Fruit fly (Drosophila melanogaster) whole organism, embryonic: ENCODE data around the gene CG12301.
A peak's percentile ranks its signal among the peaks of the same experiment; 100 is the strongest.

Experiments used
- Aef1 ChIP-seq: fragments of 200-800 bp; sonication (Bioruptor generic); IDR thresholded peaks from 3 replicates; pipeline ENCODE4 v1.3.6; 2022; ENCODE audit warnings: missing biosample characterization, missing genetic modification characterization
- C15 ChIP-seq: fragments of 200-800 bp; sonication (Bioruptor generic); IDR thresholded peaks from 3 replicates; pipeline ENCODE4 v1.3.6; 2022; ENCODE audit warnings: missing biosample characterization, missing genetic modification characterization
- CG10267 ChIP-seq: fragments of 200-800 bp; sonication (Bioruptor generic); optimal IDR thresholded peaks from 2 replicates; lab custom pipeline; 2018; ENCODE audit warnings: missing biosample characterization, mild to moderate bottlenecking, missing genetic modification characterization, moderate library complexity
- CG11696 ChIP-seq: fragments of 200-800 bp; sonication (Bioruptor generic); IDR thresholded peaks from 2 replicates; pipeline ENCODE4 v1.3.6; 2022; ENCODE audit warnings: missing biosample characterization, missing genetic modification characterization
- CG12219 ChIP-seq: fragments of 200-800 bp; sonication (Bioruptor generic); optimal IDR thresholded peaks from 3 replicates; lab custom pipeline; 2018; ENCODE audit warnings: missing biosample characterization, mild to moderate bottlenecking, missing genetic modification characterization
- CG13424 ChIP-seq: fragments of 200-800 bp; sonication (Bioruptor generic); optimal IDR thresholded peaks from 2 replicates; lab custom pipeline; 2019; ENCODE audit warnings: missing biosample characterization, mild to moderate bottlenecking, missing genetic modification characterization, moderate library complexity
- CG14050 ChIP-seq: fragments of 200-800 bp; sonication (Bioruptor generic); IDR thresholded peaks from 3 replicates; pipeline ENCODE4 v1.3.6; 2022; ENCODE audit warnings: missing biosample characterization, missing genetic modification characterization
- CG14667 ChIP-seq: fragments of 200-800 bp; sonication (Bioruptor generic); IDR thresholded peaks from 2 replicates; pipeline ENCODE4 v1.3.6; 2022; ENCODE audit warnings: missing biosample characterization, missing genetic modification characterization
- CG1529 ChIP-seq: fragments of 200-800 bp; sonication (Bioruptor generic); optimal IDR thresholded peaks from 3 replicates; lab custom pipeline; 2018; ENCODE audit warnings: missing biosample characterization, missing genetic modification characterization
- CG15514 ChIP-seq: fragments of 200-800 bp; sonication (Bioruptor generic); optimal IDR thresholded peaks from 3 replicates; lab custom pipeline; 2017; ENCODE audit warnings: missing biosample characterization, missing genetic modification characterization, mild to moderate bottlenecking, moderate library complexity, missing genetic modification reagents
- CG1647 ChIP-seq: fragments of 200-800 bp; sonication (Bioruptor generic); optimal IDR thresholded peaks from 3 replicates; lab custom pipeline; 2016; ENCODE audit warnings: missing biosample characterization, missing genetic modification characterization
- CG16815 ChIP-seq: fragments of 200-800 bp; sonication (Bioruptor generic); optimal IDR thresholded peaks from 3 replicates; lab custom pipeline; 2017; ENCODE audit warnings: missing biosample characterization, mild to moderate bottlenecking, missing genetic modification characterization
- CG16863 ChIP-seq: fragments of 200-800 bp; sonication (Bioruptor generic); optimal IDR thresholded peaks from 3 replicates; lab custom pipeline; 2016; ENCODE audit warnings: missing biosample characterization, missing genetic modification characterization
- CG17186 ChIP-seq: fragments of 200-800 bp; sonication (Bioruptor generic); optimal IDR thresholded peaks from 3 replicates; lab custom pipeline; 2017; ENCODE audit warnings: missing biosample characterization, missing genetic modification reagents, missing genetic modification characterization
- CG17568 ChIP-seq: fragments of 200-800 bp; sonication (Bioruptor generic); optimal IDR thresholded peaks from 2 replicates; lab custom pipeline; 2018; ENCODE audit warnings: missing biosample characterization, mild to moderate bottlenecking, missing genetic modification characterization, moderate library complexity
- CG2712 ChIP-seq: fragments of 200-800 bp; optimal IDR thresholded peaks from 3 replicates; lab custom pipeline; 2019; ENCODE audit warnings: missing biosample characterization, mild to moderate bottlenecking, missing genetic modification characterization, moderate library complexity
- CG31365 ChIP-seq: fragments of 200-800 bp; sonication (Bioruptor generic); optimal IDR thresholded peaks from 2 replicates; lab custom pipeline; 2018; ENCODE audit warnings: missing biosample characterization, mild to moderate bottlenecking, missing genetic modification characterization
- CG6272 ChIP-seq: fragments of 200-800 bp; sonication (Bioruptor generic); IDR thresholded peaks from 2 replicates; pipeline ENCODE4 v1.3.6; 2022; ENCODE audit warnings: missing biosample characterization, missing genetic modification characterization
- CG7556 ChIP-seq: fragments of 200-800 bp; sonication (Bioruptor generic); optimal IDR thresholded peaks from 2 replicates; lab custom pipeline; 2017; ENCODE audit warnings: missing biosample characterization, mild to moderate bottlenecking, missing genetic modification characterization
- CG8281 ChIP-seq: fragments of 200-800 bp; sonication (Bioruptor generic); optimal IDR thresholded peaks from 2 replicates; lab custom pipeline; 2018; ENCODE audit warnings: missing biosample characterization, mild to moderate bottlenecking, missing genetic modification characterization, moderate library complexity
- CG8765 ChIP-seq: fragments of 200-800 bp; sonication (Bioruptor generic); IDR thresholded peaks from 2 replicates; pipeline ENCODE4 v1.3.6; 2022; ENCODE audit warnings: missing biosample characterization, missing genetic modification characterization
- CG8944 ChIP-seq: fragments of 200-800 bp; sonication (Bioruptor generic); optimal IDR thresholded peaks from 3 replicates; lab custom pipeline; 2016; ENCODE audit warnings: missing biosample characterization, missing genetic modification characterization
- Chrac-16 ChIP-seq: fragments of 200-800 bp; sonication (Bioruptor generic); optimal IDR thresholded peaks from 3 replicates; lab custom pipeline; 2016; ENCODE audit warnings: missing biosample characterization, missing genetic modification characterization
- D19B ChIP-seq: fragments of 200-800 bp; sonication (Bioruptor generic); optimal IDR thresholded peaks from 2 replicates; lab custom pipeline; 2017; ENCODE audit warnings: missing biosample characterization, mild to moderate bottlenecking, missing genetic modification characterization
- Hmr ChIP-seq: fragments of 200-800 bp; sonication (Bioruptor generic); optimal IDR thresholded peaks from 3 replicates; lab custom pipeline; 2017; ENCODE audit warnings: mild to moderate bottlenecking, missing biosample characterization, missing genetic modification reagents, missing genetic modification characterization
- Max ChIP-seq: fragments of 200-800 bp; sonication (Bioruptor generic); optimal IDR thresholded peaks from 2 replicates; lab custom pipeline; 2016; ENCODE audit warnings: missing biosample characterization, mild to moderate bottlenecking, missing genetic modification characterization
- Meics ChIP-seq: fragments of 200-800 bp; sonication (Bioruptor generic); optimal IDR thresholded peaks from 2 replicates; lab custom pipeline; 2017; ENCODE audit warnings: missing biosample characterization, mild to moderate bottlenecking, missing genetic modification characterization
- Neu2 ChIP-seq: fragments of 200-800 bp; sonication (Bioruptor generic); optimal IDR thresholded peaks from 3 replicates; lab custom pipeline; 2016; ENCODE audit warnings: missing biosample characterization, missing genetic modification characterization, borderline replicate concordance
- Oli ChIP-seq: fragments of 200-800 bp; sonication (Bioruptor generic); optimal IDR thresholded peaks from 2 replicates; lab custom pipeline; 2018; ENCODE audit warnings: missing biosample characterization, mild to moderate bottlenecking, missing genetic modification characterization, moderate library complexity
- Optix ChIP-seq: fragments of 200-800 bp; sonication (Bioruptor generic); IDR thresholded peaks from 3 replicates; pipeline ENCODE4 v1.3.6; 2022; ENCODE audit warnings: missing biosample characterization, missing genetic modification characterization
- Six4 ChIP-seq: fragments of 200-800 bp; sonication (Bioruptor generic); optimal IDR thresholded peaks from 2 replicates; lab custom pipeline; 2016; ENCODE audit warnings: missing biosample characterization, missing genetic modification characterization
- Vsx1 ChIP-seq: fragments of 200-800 bp; sonication (Bioruptor generic); optimal IDR thresholded peaks from 2 replicates; lab custom pipeline; 2017; ENCODE audit warnings: missing biosample characterization, mild to moderate bottlenecking, missing genetic modification characterization, missing genetic modification reagents
- al ChIP-seq: fragments of 200-800 bp; sonication (Bioruptor generic); IDR thresholded peaks from 2 replicates; pipeline ENCODE4 v1.3.6; 2022; ENCODE audit warnings: missing biosample characterization, missing genetic modification characterization
- bbx ChIP-seq: fragments of 200-800 bp; sonication (Bioruptor generic); IDR thresholded peaks from 2 replicates; pipeline ENCODE4 v1.3.6; 2022; ENCODE audit warnings: missing biosample characterization, missing genetic modification characterization; ENCODE audit not compliant: partially characterized antibody
- btn ChIP-seq: fragments of 200-800 bp; sonication (Bioruptor generic); optimal IDR thresholded peaks from 2 replicates; lab custom pipeline; 2016; ENCODE audit warnings: missing biosample characterization, missing genetic modification characterization
- corto ChIP-seq: fragments of 200-800 bp; sonication (Bioruptor generic); optimal IDR thresholded peaks from 2 replicates; lab custom pipeline; 2016; ENCODE audit warnings: missing biosample characterization, mild to moderate bottlenecking, missing genetic modification characterization, moderate library complexity
- crol ChIP-seq: fragments of 200-800 bp; sonication (Bioruptor generic); IDR thresholded peaks from 2 replicates; pipeline ENCODE4 v1.3.6; 2022; ENCODE audit warnings: missing biosample characterization, missing genetic modification characterization
- cwo ChIP-seq: fragments of 200-800 bp; sonication (Bioruptor generic); optimal IDR thresholded peaks from 3 replicates; lab custom pipeline; 2017; ENCODE audit warnings: missing biosample characterization, missing genetic modification characterization, mild to moderate bottlenecking, moderate library complexity, missing genetic modification reagents
- dimm ChIP-seq: fragments of 200-800 bp; sonication (Bioruptor generic); IDR thresholded peaks from 2 replicates; pipeline ENCODE4 v1.3.6; 2022; ENCODE audit warnings: missing biosample characterization, missing genetic modification characterization
- exex ChIP-seq: fragments of 200-800 bp; sonication (Bioruptor generic); optimal IDR thresholded peaks from 4 replicates; lab custom pipeline; 2018; ENCODE audit warnings: missing biosample characterization, mild to moderate bottlenecking, missing genetic modification characterization, moderate library complexity
- eyg ChIP-seq: fragments of 200-800 bp; sonication (Bioruptor generic); optimal IDR thresholded peaks from 3 replicates; lab custom pipeline; 2016; ENCODE audit warnings: missing biosample characterization, missing genetic modification characterization
- grau ChIP-seq: fragments of 200-800 bp; optimal IDR thresholded peaks from 3 replicates; lab custom pipeline; 2019; ENCODE audit warnings: missing biosample characterization, mild to moderate bottlenecking, missing genetic modification characterization, moderate library complexity
- lilli ChIP-seq: fragments of 200-800 bp; sonication (Bioruptor generic); optimal IDR thresholded peaks from 3 replicates; lab custom pipeline; 2016; ENCODE audit warnings: missing biosample characterization, missing genetic modification characterization
- mam ChIP-seq: fragments of 200-800 bp; sonication (Bioruptor generic); optimal IDR thresholded peaks from 3 replicates; lab custom pipeline; 2016; ENCODE audit warnings: missing biosample characterization, missing genetic modification characterization
- nerfin-1 ChIP-seq: fragments of 200-800 bp; sonication (Bioruptor generic); optimal IDR thresholded peaks from 3 replicates; lab custom pipeline; 2019; ENCODE audit warnings: missing biosample characterization, mild to moderate bottlenecking, missing genetic modification characterization, moderate library complexity
- nerfin-2 ChIP-seq: fragments of 200-800 bp; sonication (Bioruptor generic); IDR thresholded peaks from 2 replicates; pipeline ENCODE4 v1.3.6; 2022; ENCODE audit warnings: missing biosample characterization, missing genetic modification characterization; ENCODE audit not compliant: partially characterized antibody
- rib ChIP-seq: fragments of 200-800 bp; sonication (Bioruptor generic); IDR thresholded peaks from 2 replicates; pipeline ENCODE4 v1.3.6; 2022; ENCODE audit warnings: missing biosample characterization, missing genetic modification characterization
- row ChIP-seq: fragments of 200-800 bp; sonication (Bioruptor generic); IDR thresholded peaks from 3 replicates; pipeline ENCODE4 v1.3.6; 2022; ENCODE audit warnings: missing biosample characterization, missing genetic modification characterization
- wek ChIP-seq: fragments of 200-800 bp; sonication (Bioruptor generic); optimal IDR thresholded peaks from 3 replicates; lab custom pipeline; 2018; ENCODE audit warnings: missing biosample characterization, mild to moderate bottlenecking, missing genetic modification characterization, moderate library complexity

CG12301 gene

DNA sequence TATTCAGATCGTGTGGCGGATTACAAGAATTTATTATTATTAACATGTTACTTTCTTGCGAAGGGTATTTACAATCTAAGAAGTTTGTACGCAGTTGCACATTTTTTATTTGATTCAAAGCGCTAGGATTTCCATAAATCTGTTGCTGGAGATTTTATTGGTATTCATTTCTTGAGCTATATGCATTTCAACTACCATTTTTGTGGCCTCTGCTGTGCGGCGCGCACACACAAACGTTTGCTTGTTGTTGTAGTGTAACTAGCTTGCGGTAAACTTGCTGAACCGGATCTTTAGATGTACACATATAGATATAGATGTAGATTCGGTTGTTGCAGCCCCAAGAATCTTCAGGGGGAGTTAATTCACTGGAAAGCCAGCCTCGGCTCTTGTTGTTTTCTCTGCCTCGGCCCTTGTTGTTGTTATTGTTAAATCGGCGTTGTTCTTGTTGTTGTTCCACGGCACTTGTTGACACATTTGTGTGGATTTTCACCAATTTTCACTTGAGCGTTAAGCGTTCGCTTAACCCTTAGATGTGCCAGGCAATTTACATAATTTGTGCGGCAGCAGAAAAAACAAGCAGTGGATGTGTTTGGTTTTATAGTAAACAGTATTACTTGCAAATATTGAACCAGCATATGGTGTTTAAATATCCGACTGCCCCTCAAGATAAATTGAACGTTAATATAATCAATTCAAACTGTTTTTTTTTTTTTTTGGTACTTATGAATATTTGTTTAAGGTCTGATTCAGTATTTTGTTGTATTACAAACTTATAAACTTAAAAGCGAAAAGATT lies 10.4 kb downstream of the CG12301 start (continued):
- TF ChIP-seq Neu2 (no peak), dimm (GFP tag; lab: Robert Waterston, UW) (no peak), nerfin-1 (tag; lab: Kevin White, UChicago) (no peak), CG13424 (peak; percentile 18), CG14667 (no peak), exex (peak; percentile 19), D19B (GFP tag; lab: Kevin White, UChicago) (no peak), C15 (GFP tag; lab: Robert Waterston, UW) (0 out of 3 replicates have a peak, but pooled peaks have one; percentile 29), Chrac-16 (GFP tag; lab: Kevin White, UChicago) (no peak), Six4 (GFP tag; lab: Kevin White, UChicago) (no peak), CG16863 (GFP tag; lab: Kevin White, UChicago) (no peak), CG15514 (peak; percentile 51), lilli (GFP tag; lab: Kevin White, UChicago) (no peak), CG14050 (no peak), Oli (no peak), crol (GFP tag; lab: Robert Waterston, UW) (no peak), grau (tag; lab: Kevin White, UChicago) (peak; percentile 66), CG8765 (GFP tag; lab: Robert Waterston, UW) (no peak), Aef1 (no peak), Meics (GFP tag; lab: Kevin White, UChicago) (peak; percentile 19), CG12219 (GFP tag; lab: Kevin White, UChicago) (peak; percentile 4), CG8281 (tag; lab: Kevin White, UChicago) (no peak), Max (GFP tag; lab: Kevin White, UChicago) (no peak), eyg (GFP tag; lab: Kevin White, UChicago) (peak; percentile 15), CG17186 (GFP tag; lab: Kevin White, UChicago) (no peak), CG1529 (GFP tag; lab: Kevin White, UChicago) (no peak), CG31365 (tag; lab: Kevin White, UChicago) (peak; percentile 9), rib (GFP tag; lab: Robert Waterston, UW) (no peak), CG10267 (tag; lab: Kevin White, UChicago) (no peak), CG17568 (GFP tag; lab: Kevin White, UChicago) (peak; percentile 41), al (GFP tag; lab: Robert Waterston, UW) (no peak), mam (GFP tag; lab: Kevin White, UChicago) (no peak), corto (no peak), CG11696 (GFP tag; lab: Robert Waterston, UW) (peak; percentile 85), CG2712 (tag; lab: Kevin White, UChicago) (no peak), CG6272 (GFP tag; lab: Robert Waterston, UW) (no peak), btn (no peak), Vsx1 (GFP tag; lab: Kevin White, UChicago) (peak; percentile 9), wek (peak; percentile 3), CG8944 (GFP tag; lab: Kevin White, UChicago) (no peak), CG16815 (GFP tag; lab: Kevin White, UChicago) (no peak), cwo (no peak), Optix (GFP tag; lab: Robert Waterston, UW) (no peak), CG1647 (GFP tag; lab: Kevin White, UChicago) (no peak), bbx (GFP tag; lab: Robert Waterston, UW) (no peak), CG7556 (GFP tag; lab: Kevin White, UChicago) (peak; percentile 19), nerfin-2 (GFP tag; lab: Robert Waterston, UW) (no peak), row (GFP tag; lab: Robert Waterston, UW) (peak; percentile 35; the same call in 1 of the 3 replicates), Hmr (GFP tag; lab: Kevin White, UChicago) (peak; percentile 49)
